Fruit fly (Drosophila melanogaster): ENCODE data around the gene CG18249.

dm6 chr3R:8181412-8182108, 38.4 kb upstream of the CG18249 start, which contains the start of gene grn:
- no peak for TF ChIP-seq usp (GFP tag; optimal IDR thresholded peaks at IDR 0.05)
- TF ChIP-seq pan (optimal IDR thresholded peaks at IDR 0.05), result no peak
- TF ChIP-seq psq (optimal IDR thresholded peaks at IDR 0.05), result no peak
- no peak for TF ChIP-seq EcR (GFP tag; optimal IDR thresholded peaks at IDR 0.05)

Data from whole organism.